Worm (Caenorhabditis elegans) whole organism, late embryonic: Measurements from ENCODE around the gene cho-1.

ENCODE experiments used
- C08G9.2 ChIP-seq: sonication (generic microtip); optimal IDR thresholded peaks from 2 replicates; lab custom pipeline; 2016; ENCODE audit warnings: mild to moderate bottlenecking, missing genetic modification characterization, moderate library complexity, missing compliant biosample characterization
- ahr-1 ChIP-seq: sonication (generic microtip); optimal IDR thresholded peaks from 2 replicates; lab custom pipeline; 2016; ENCODE audit warnings: missing genetic modification characterization, missing compliant biosample characterization
- ama-1 ChIP-seq: fragments of 150-350 bp; optimal IDR thresholded peaks from 2 replicates; lab custom pipeline; 2014
- ceh-18 ChIP-seq: sonication (generic microtip); optimal IDR thresholded peaks from 2 replicates; lab custom pipeline; 2016; ENCODE audit warnings: missing genetic modification characterization, missing compliant biosample characterization
- dmd-4 ChIP-seq: sonication (generic microtip); optimal IDR thresholded peaks from 2 replicates; lab custom pipeline; 2016; ENCODE audit warnings: borderline replicate concordance, missing genetic modification characterization, missing compliant biosample characterization
- dve-1 ChIP-seq: sonication (generic microtip); optimal IDR thresholded peaks from 2 replicates; lab custom pipeline; 2017; ENCODE audit warnings: antibody characterized with exemption, mild to moderate bottlenecking, missing genetic modification characterization, missing compliant biosample characterization
- nhr-11 ChIP-seq: fragments of 150-350 bp; optimal IDR thresholded peaks from 2 replicates; lab custom pipeline; 2014; ENCODE audit warnings: missing biosample characterization, missing genetic modification characterization
- pqm-1 ChIP-seq: sonication (generic microtip); optimal IDR thresholded peaks from 2 replicates; lab custom pipeline; 2016; ENCODE audit warnings: missing genetic modification characterization, missing compliant biosample characterization
- unc-3 ChIP-seq, 2 experiments: fragments of 200-800 bp in 1 of 2; sonication (Bioruptor generic) in 1 of 2; sonication (generic microtip) in 1 of 2; conservative IDR thresholded peaks in 1 of 2; optimal IDR thresholded peaks in 1 of 2; 2 replicates each; pipeline versions ENCODE4 v1.3.6 to Lab custom; 2016 to 2022; ENCODE audit warnings: missing compliant biosample characterization in 2 of 2, missing genetic modification characterization in 2 of 2, missing genetic modification reagents in 1 of 2
- unc-86 ChIP-seq: sonication (generic microtip); optimal IDR thresholded peaks from 2 replicates; lab custom pipeline; 2016; ENCODE audit warnings: missing genetic modification characterization, missing compliant biosample characterization

DNA sequence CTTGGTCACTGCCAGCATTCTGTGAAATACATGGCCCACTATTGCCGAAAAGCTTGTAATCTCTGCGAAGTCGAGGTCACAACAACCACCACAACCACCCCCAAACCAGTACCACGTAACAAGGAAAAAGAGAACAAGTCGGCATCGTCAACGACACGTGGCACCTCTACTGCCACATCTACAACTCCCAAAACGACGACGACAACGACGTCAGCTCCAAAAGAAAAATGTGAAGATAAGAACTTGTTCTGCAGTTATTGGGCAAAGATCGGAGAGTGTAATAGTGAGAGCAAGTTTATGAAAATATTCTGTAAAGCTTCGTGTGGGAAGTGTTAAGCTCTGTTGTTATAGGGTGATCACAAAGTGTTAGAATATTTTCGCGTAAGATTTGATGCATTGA lies 41.0 kb downstream of the cho-1 start:
- TF ChIP-seq dmd-4 (tag; lab: Kevin White, UChicago) (no peak), dve-1 (no peak), unc-3 (GFP tag; conservative IDR thresholded peaks at IDR 0.05; lab: Robert Waterston, UW) (no peak), unc-3 (tag; optimal IDR thresholded peaks at IDR 0.05; lab: Kevin White, UChicago) (no peak), ahr-1 (tag; lab: Kevin White, UChicago) (no peak), C08G9.2 (tag; lab: Kevin White, UChicago) (no peak), unc-86 (tag; lab: Kevin White, UChicago) (no peak), pqm-1 (tag; lab: Kevin White, UChicago) (no peak), ceh-18 (tag; lab: Kevin White, UChicago) (no peak), nhr-11 (tag; lab: Kevin White, UChicago) (no peak), ama-1 (lab: Kevin White, UChicago) (no peak)
